Worm (Caenorhabditis elegans) whole organism, L3 larva: Measurements from ENCODE around the gene dkf-2.

Source experiments
- aly-2 ChIP-seq: fragments of 150-350 bp; optimal IDR thresholded peaks from 2 replicates; lab custom pipeline; 2014; ENCODE audit warnings: missing biosample characterization, missing genetic modification characterization
- ceh-16 ChIP-seq: sonication (generic microtip); optimal IDR thresholded peaks from 2 replicates; lab custom pipeline; 2017; ENCODE audit warnings: missing biosample characterization, missing genetic modification characterization
- elt-2 ChIP-seq: sonication (generic microtip); optimal IDR thresholded peaks from 2 replicates; lab custom pipeline; 2016; ENCODE audit warnings: missing genetic modification reagents, mild to moderate bottlenecking, missing genetic modification characterization, missing compliant biosample characterization
- elt-3 ChIP-seq, 3 experiments: fragments of 150-350 bp in 1 of 3; sonication (generic microtip) in 2 of 3; optimal IDR thresholded peaks; 2 replicates in 2 of 3; 4 replicates in 1 of 3; lab custom pipeline; 2014 to 2017; ENCODE audit warnings: missing biosample characterization in 3 of 3, missing genetic modification characterization in 3 of 3
- fkh-10 ChIP-seq: sonication (generic microtip); optimal IDR thresholded peaks from 2 replicates; lab custom pipeline; 2017; ENCODE audit warnings: missing biosample characterization, missing genetic modification reagents, missing genetic modification characterization
- lin-15B ChIP-seq: fragments of 150-350 bp; optimal IDR thresholded peaks from 2 replicates; lab custom pipeline; 2014; ENCODE audit warnings: missing biosample characterization, missing genetic modification characterization
- nhr-12 ChIP-seq: fragments of 150-350 bp; optimal IDR thresholded peaks from 2 replicates; lab custom pipeline; 2014; ENCODE audit warnings: missing biosample characterization, missing genetic modification characterization
- nhr-76 ChIP-seq: fragments of 150-350 bp; sonication (generic microtip); optimal IDR thresholded peaks from 5 replicates; lab custom pipeline; 2014; ENCODE audit warnings: missing biosample characterization, missing genetic modification characterization
- pha-4 ChIP-seq: fragments of 150-350 bp; optimal IDR thresholded peaks from 2 replicates; lab custom pipeline; 2014; ENCODE audit warnings: missing biosample characterization, missing genetic modification reagents, missing genetic modification characterization
- skn-1 ChIP-seq: fragments of 150-350 bp; optimal IDR thresholded peaks from 2 replicates; lab custom pipeline; 2014; ENCODE audit warnings: missing biosample characterization, missing genetic modification characterization
- snpc-4 ChIP-seq: fragments of 150-350 bp; optimal IDR thresholded peaks from 2 replicates; lab custom pipeline; 2014; ENCODE audit warnings: missing biosample characterization, missing genetic modification characterization
- tbx-2 ChIP-seq: sonication (generic microtip); optimal IDR thresholded peaks from 2 replicates; lab custom pipeline; 2016; ENCODE audit warnings: mild to moderate bottlenecking, missing genetic modification characterization, missing compliant biosample characterization
- unc-62 ChIP-seq: fragments of 150-350 bp; sonication (generic microtip); optimal IDR thresholded peaks from 4 replicates; lab custom pipeline; 2014; ENCODE audit warnings: missing biosample characterization, missing genetic modification reagents, missing genetic modification characterization
- ztf-4 ChIP-seq: fragments of 150-350 bp; optimal IDR thresholded peaks from 2 replicates; lab custom pipeline; 2014; ENCODE audit warnings: missing biosample characterization, missing genetic modification characterization

ce11 chrV:16811841-16812240, 64.4 kb downstream of the dkf-2 start:
- TF ChIP-seq skn-1 (tag; lab: Kevin White, UChicago) (no peak), elt-3 (tag; optimal IDR thresholded peaks at IDR 0.05; lab: Kevin White, UChicago) (no peak), aly-2 (no peak), ceh-16 (tag; lab: Kevin White, UChicago) (no peak), nhr-76 (tag; lab: Kevin White, UChicago) (no peak), tbx-2 (tag; lab: Kevin White, UChicago) (no peak), elt-2 (tag; lab: Kevin White, UChicago) (no peak), snpc-4 (tag; lab: Kevin White, UChicago) (no peak), lin-15B (tag; lab: Kevin White, UChicago) (no peak), nhr-12 (tag; lab: Kevin White, UChicago) (no peak), fkh-10 (GFP tag; lab: Kevin White, UChicago) (no peak), ztf-4 (tag; lab: Kevin White, UChicago) (no peak), unc-62 (GFP tag; lab: Kevin White, UChicago) (no peak), pha-4 (tag; lab: Kevin White, UChicago) (no peak)
